Fruit fly (Drosophila melanogaster): ENCODE data around the gene RYa-R.

RYa-R gene

dm6 chr3R:26964452-26965133, 32.2 kb upstream of the RYa-R start, which contains the start of gene Tsp97E (continued):
- TF ChIP-seq Hr78 (GFP tag; optimal IDR thresholded peaks at IDR 0.05) (no peak), CG15514 (GFP tag; optimal IDR thresholded peaks at IDR 0.05) (peak; percentile 87), gem (tag; optimal IDR thresholded peaks at IDR 0.05) (no peak), CG7357 (GFP tag; IDR thresholded peaks at IDR 0.05) (no peak), ken (GFP tag; IDR thresholded peaks at IDR 0.05) (no peak), CG8388 (GFP tag; optimal IDR thresholded peaks at IDR 0.05) (no peak), trem (tag; optimal IDR thresholded peaks at IDR 0.05) (peak; percentile 64), E2f2 (GFP tag; IDR thresholded peaks at IDR 0.05) (peak; percentile 96), NC2α (GFP tag; optimal IDR thresholded peaks at IDR 0.05) (no peak), Awh (GFP tag; IDR thresholded peaks at IDR 0.05) (no peak), CG11398 (GFP tag; optimal IDR thresholded peaks at IDR 0.05) (no peak), ro (GFP tag; IDR thresholded peaks at IDR 0.05) (no peak), sisA (GFP tag; IDR thresholded peaks at IDR 0.05) (no peak), Adf1 (GFP tag; IDR thresholded peaks at IDR 0.05) (no peak), H15 (GFP tag; IDR thresholded peaks at IDR 0.05) (no peak), caup (GFP tag; optimal IDR thresholded peaks at IDR 0.05; ENCODE audit: severe bottlenecking) (no peak), bsh (GFP tag; optimal IDR thresholded peaks at IDR 0.05) (no peak), GATAe (GFP tag; conservative IDR thresholded peaks at IDR 0.05) (no peak), onecut (GFP tag; IDR thresholded peaks at IDR 0.05) (peak; percentile 54), CG3281 (GFP tag; optimal IDR thresholded peaks at IDR 0.05) (no peak), CG11093 (GFP tag; IDR thresholded peaks at IDR 0.05) (no peak), CG1602 (GFP tag; optimal IDR thresholded peaks at IDR 0.05) (no peak), Scr (GFP tag; IDR thresholded peaks at IDR 0.05; ENCODE audit: partially characterized antibody) (peak; percentile 79), Jarid2 (GFP tag; optimal IDR thresholded peaks at IDR 0.05) (no peak), CG12769 (tag; optimal IDR thresholded peaks at IDR 0.05) (no peak), CrebB (tag; optimal IDR thresholded peaks at IDR 0.05) (no peak), B-H2 (GFP tag; optimal IDR thresholded peaks at IDR 0.05) (no peak), CG15696 (tag; optimal IDR thresholded peaks at IDR 0.05) (no peak), toy (GFP tag; IDR thresholded peaks at IDR 0.05) (no peak), Xrp1 (GFP tag; IDR thresholded peaks at IDR 0.05) (0 out of 2 replicates have a peak, but pooled peaks have one; percentile 14), CoRest (tag; optimal IDR thresholded peaks at IDR 0.05) (peak; percentile 46), vvl (GFP tag; IDR thresholded peaks at IDR 0.05) (no peak), maf-S (GFP tag; optimal IDR thresholded peaks at IDR 0.05) (no peak), Atf3 (GFP tag; optimal IDR thresholded peaks at IDR 0.05) (no peak), CG9797 (GFP tag; optimal IDR thresholded peaks at IDR 0.05) (no peak), lbe (GFP tag; optimal IDR thresholded peaks at IDR 0.05) (no peak), abd-A (tag; optimal IDR thresholded peaks at IDR 0.05) (no peak), klu (GFP tag; IDR thresholded peaks at IDR 0.05) (no peak), CG18476 (GFP tag; optimal IDR thresholded peaks at IDR 0.05) (no peak), CG17568 (GFP tag; optimal IDR thresholded peaks at IDR 0.05) (peak; percentile 44), CG42726 (GFP tag; IDR thresholded peaks at IDR 0.05; ENCODE audit: partially characterized antibody) (no peak), CG7786 (GFP tag; optimal IDR thresholded peaks at IDR 0.05) (no peak), CG13287 (GFP tag; IDR thresholded peaks at IDR 0.05; ENCODE audit: partially characterized antibody) (peak; percentile 86), PHDP (tag; optimal IDR thresholded peaks at IDR 0.05) (no peak), CG8944 (GFP tag; optimal IDR thresholded peaks at IDR 0.05) (no peak), CG2678 (tag; optimal IDR thresholded peaks at IDR 0.05) (peak; percentile 19), wdn (GFP tag; IDR thresholded peaks at IDR 0.05) (no peak), CG10431 (GFP tag; optimal IDR thresholded peaks at IDR 0.05) (peak; percentile 23), CG9876 (GFP tag; optimal IDR thresholded peaks at IDR 0.05) (no peak), CG12942 (GFP tag; optimal IDR thresholded peaks at IDR 0.05) (no peak)

All from whole organism, embryonic.